Fruit fly (Drosophila melanogaster) whole organism, pupa: ENCODE data around the gene CG8861.

Source experiments
- CG10348 ChIP-seq: fragments of 200-800 bp; sonication (Bioruptor generic); IDR thresholded peaks from 2 replicates; pipeline ENCODE4 v1.3.6; 2022; ENCODE audit warnings: missing biosample characterization, missing genetic modification characterization
- CG12605 ChIP-seq: fragments of 200-800 bp; sonication (Bioruptor generic); IDR thresholded peaks from 2 replicates; pipeline ENCODE4 v1.3.6; 2022; ENCODE audit warnings: missing biosample characterization, missing genetic modification characterization
- CG13204 ChIP-seq: fragments of 200-800 bp; sonication (Bioruptor generic); optimal IDR thresholded peaks from 2 replicates; lab custom pipeline; 2018; ENCODE audit warnings: missing biosample characterization, mild to moderate bottlenecking, missing genetic modification characterization, moderate library complexity
- CG14655 ChIP-seq: fragments of 200-800 bp; sonication (Bioruptor generic); optimal IDR thresholded peaks from 3 replicates; lab custom pipeline; 2017; ENCODE audit warnings: mild to moderate bottlenecking, missing biosample characterization, missing genetic modification reagents, missing genetic modification characterization
- CG15710 ChIP-seq: fragments of 200-800 bp; sonication (Bioruptor generic); optimal IDR thresholded peaks from 2 replicates; lab custom pipeline; 2018; ENCODE audit warnings: missing biosample characterization, mild to moderate bottlenecking, missing genetic modification characterization, moderate library complexity
- CG17806 ChIP-seq: fragments of 200-800 bp; sonication (Bioruptor generic); optimal IDR thresholded peaks from 2 replicates; lab custom pipeline; 2018; ENCODE audit warnings: missing biosample characterization, mild to moderate bottlenecking, missing genetic modification characterization, moderate library complexity
- CG32121 ChIP-seq: fragments of 200-800 bp; sonication (Bioruptor generic); IDR thresholded peaks from 2 replicates; pipeline ENCODE4 v1.3.6; 2022; ENCODE audit warnings: missing biosample characterization, missing genetic modification characterization
- CG34367 ChIP-seq: fragments of 200-800 bp; sonication (Bioruptor generic); optimal IDR thresholded peaks from 2 replicates; lab custom pipeline; 2018; ENCODE audit warnings: missing biosample characterization, mild to moderate bottlenecking, missing genetic modification characterization
- CG4496 ChIP-seq: fragments of 200-800 bp; sonication (Bioruptor generic); IDR thresholded peaks from 3 replicates; pipeline ENCODE4 v1.3.6; 2022; ENCODE audit warnings: missing biosample characterization, missing genetic modification characterization
- CG8159 ChIP-seq: fragments of 200-800 bp; sonication (Bioruptor generic); optimal IDR thresholded peaks from 3 replicates; lab custom pipeline; 2018; ENCODE audit warnings: missing biosample characterization, mild to moderate bottlenecking, missing genetic modification characterization, moderate library complexity
- CG8301 ChIP-seq: fragments of 200-800 bp; sonication (Bioruptor generic); optimal IDR thresholded peaks from 2 replicates; lab custom pipeline; 2018; ENCODE audit warnings: missing biosample characterization, mild to moderate bottlenecking, missing genetic modification characterization
- CG9948 ChIP-seq: fragments of 200-800 bp; sonication (Bioruptor generic); optimal IDR thresholded peaks from 2 replicates; lab custom pipeline; 2018; ENCODE audit warnings: missing biosample characterization, mild to moderate bottlenecking, missing genetic modification characterization, moderate library complexity
- D1 ChIP-seq: fragments of 200-800 bp; sonication (Bioruptor generic); optimal IDR thresholded peaks from 2 replicates; lab custom pipeline; 2018; ENCODE audit warnings: missing biosample characterization, mild to moderate bottlenecking, missing genetic modification characterization, moderate library complexity
- EcR ChIP-seq: fragments of 200-800 bp; sonication (Bioruptor generic); optimal IDR thresholded peaks from 3 replicates; lab custom pipeline; 2019; ENCODE audit warnings: missing biosample characterization, missing genetic modification characterization, mild to moderate bottlenecking, moderate library complexity, missing genetic modification reagents
- Ets98B ChIP-seq: fragments of 200-800 bp; sonication (Bioruptor generic); IDR thresholded peaks from 2 replicates; pipeline ENCODE4 v1.3.6; 2022; ENCODE audit warnings: missing biosample characterization, missing genetic modification characterization
- Pif1A ChIP-seq: fragments of 200-800 bp; sonication (Bioruptor generic); optimal IDR thresholded peaks from 3 replicates; lab custom pipeline; 2016; ENCODE audit warnings: missing biosample characterization, missing genetic modification characterization
- Pif1B ChIP-seq: fragments of 200-800 bp; sonication (Bioruptor generic); optimal IDR thresholded peaks from 3 replicates; lab custom pipeline; 2016; ENCODE audit warnings: missing biosample characterization, missing genetic modification characterization
- Snoo ChIP-seq: fragments of 200-800 bp; sonication (Bioruptor generic); optimal IDR thresholded peaks from 3 replicates; lab custom pipeline; 2017; ENCODE audit warnings: missing biosample characterization, mild to moderate bottlenecking, missing genetic modification characterization, inconsistent platforms
- fd96Ca ChIP-seq: fragments of 200-800 bp; sonication (Bioruptor generic); IDR thresholded peaks from 3 replicates; pipeline ENCODE4 v1.3.6; 2022; ENCODE audit warnings: missing biosample characterization, missing genetic modification characterization
- gl ChIP-seq: fragments of 200-800 bp; sonication (Bioruptor generic); optimal IDR thresholded peaks from 2 replicates; lab custom pipeline; 2018; ENCODE audit warnings: missing biosample characterization, mild to moderate bottlenecking, missing genetic modification characterization
- rn ChIP-seq: fragments of 200-800 bp; sonication (Bioruptor generic); IDR thresholded peaks from 2 replicates; pipeline ENCODE4 v1.3.6; 2022; ENCODE audit warnings: missing biosample characterization, missing genetic modification characterization

CG8861 gene

DNA sequence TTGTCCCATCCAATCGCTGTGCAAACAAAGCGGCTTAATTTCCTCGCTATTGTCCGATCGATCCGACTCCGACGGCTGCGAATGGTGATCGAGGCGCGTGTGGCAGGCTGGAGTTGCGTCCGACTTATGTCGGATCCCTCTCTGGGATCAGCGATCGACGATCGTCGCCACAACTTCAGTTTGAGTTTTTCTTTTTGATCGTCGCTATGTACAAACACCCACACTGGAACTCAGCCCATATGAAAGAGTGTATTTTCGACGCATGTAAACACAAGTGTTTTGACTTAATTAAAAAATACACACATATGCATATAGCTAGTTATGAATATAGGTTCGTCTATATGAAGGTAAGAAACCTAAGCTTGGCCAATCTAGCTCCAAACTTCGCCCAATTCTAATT is 64.3 kb downstream of the CG8861 start, which contains the start of gene sage:
Gene sage (minus strand): TSS at position 101 of the 400 bp plus-strand sequence.
- TF ChIP-seq CG12605 (GFP tag; lab: Robert Waterston, UW): no peak

dm6 chr3R:9260421-9260973 is 67.8 kb downstream of the CG8861 start, which contains the start of gene ATP6AP2:
Gene ATP6AP2 (plus strand): TSS chr3R:9260638.
- TF ChIP-seq Snoo (tag; lab: Kevin White, UChicago) (peak; percentile 12), EcR (GFP tag; lab: Kevin White, UChicago) (no peak), Pif1B (GFP tag; lab: Kevin White, UChicago) (no peak), CG9948 (tag; lab: Kevin White, UChicago) (no peak), CG8301 (tag; lab: Kevin White, UChicago) (no peak), CG32121 (GFP tag; lab: Robert Waterston, UW) (no peak), CG14655 (GFP tag; lab: Kevin White, UChicago) (no peak), CG8159 (tag; lab: Kevin White, UChicago) (no peak), fd96Ca (GFP tag; lab: Robert Waterston, UW) (no peak), CG13204 (no peak), CG10348 (GFP tag; lab: Robert Waterston, UW) (no peak), CG12605 (GFP tag; lab: Robert Waterston, UW) (no peak), CG34367 (tag; lab: Kevin White, UChicago) (no peak), CG17806 (peak; percentile 37), rn (GFP tag; lab: Robert Waterston, UW) (no peak), D1 (no peak), CG4496 (GFP tag; lab: Robert Waterston, UW) (peak; percentile 49; the same call in 1 of the 3 replicates), CG15710 (tag; lab: Kevin White, UChicago) (no peak), Pif1A (GFP tag; lab: Kevin White, UChicago) (no peak), gl (tag; lab: Kevin White, UChicago) (no peak), Ets98B (GFP tag; lab: Robert Waterston, UW) (peak; percentile 60; the same call in 1 of the 2 replicates)
- TF ChIP-seq, all 21 proteins: peak for 4

- TF ChIP-seq Snoo (tag; lab: Kevin White, UChicago): no peak
- no peak for TF ChIP-seq CG9948 (tag; lab: Kevin White, UChicago)
- no peak for TF ChIP-seq CG8159 (tag; lab: Kevin White, UChicago)
- TF ChIP-seq D1: no peak
- TF ChIP-seq CG10348 (GFP tag; lab: Robert Waterston, UW): no peak
- no peak for TF ChIP-seq CG34367 (tag; lab: Kevin White, UChicago)
- TF ChIP-seq Ets98B (GFP tag; lab: Robert Waterston, UW): no peak
- TF ChIP-seq CG12605 (GFP tag; lab: Robert Waterston, UW): no peak
- no peak for TF ChIP-seq fd96Ca (GFP tag; lab: Robert Waterston, UW)
Measured at dm6 chr3R:9258252-9259225, 69.8 kb downstream of the CG8861 start, which contains the start of the genes Ibf2 and Ibf1. Gene Ibf2 (minus strand): TSS chr3R:9258501. Gene Ibf1 (plus strand): TSS chr3R:9258964.

- TF ChIP-seq CG4496 (GFP tag; lab: Robert Waterston, UW) (no peak), CG13204 (no peak), CG14655 (GFP tag; lab: Kevin White, UChicago) (no peak), Snoo (tag; lab: Kevin White, UChicago) (no peak), Pif1B (GFP tag; lab: Kevin White, UChicago) (no peak), D1 (no peak), CG32121 (GFP tag; lab: Robert Waterston, UW) (no peak), CG34367 (tag; lab: Kevin White, UChicago) (no peak), rn (GFP tag; lab: Robert Waterston, UW) (no peak), fd96Ca (GFP tag; lab: Robert Waterston, UW) (no peak), EcR (GFP tag; lab: Kevin White, UChicago) (no peak), CG17806 (no peak), Pif1A (GFP tag; lab: Kevin White, UChicago) (no peak), CG8159 (tag; lab: Kevin White, UChicago) (no peak), CG12605 (GFP tag; lab: Robert Waterston, UW) (no peak), CG8301 (tag; lab: Kevin White, UChicago) (no peak), gl (tag; lab: Kevin White, UChicago) (no peak), CG15710 (tag; lab: Kevin White, UChicago) (no peak), CG10348 (GFP tag; lab: Robert Waterston, UW) (no peak)
- TF ChIP-seq, all 21 proteins: peak for 0
Measured at dm6 chr3R:9257616-9258015, 70.7 kb downstream of the CG8861 start, which contains the start of gene CG16736. Gene CG16736 (minus strand): TSS chr3R:9257716.

dm6 chr3R:9254798-9255197 is 73.5 kb downstream of the CG8861 start, which contains the start of gene CG16734:
Gene CG16734 (plus strand): TSS chr3R:9255052.
- TF ChIP-seq Snoo (tag; lab: Kevin White, UChicago) (no peak), CG32121 (GFP tag; lab: Robert Waterston, UW) (no peak), CG12605 (GFP tag; lab: Robert Waterston, UW) (no peak), CG13204 (no peak), CG8301 (tag; lab: Kevin White, UChicago) (no peak), CG15710 (tag; lab: Kevin White, UChicago) (no peak), CG17806 (no peak), CG10348 (GFP tag; lab: Robert Waterston, UW) (no peak), Ets98B (GFP tag; lab: Robert Waterston, UW) (no peak), CG9948 (tag; lab: Kevin White, UChicago) (no peak), EcR (GFP tag; lab: Kevin White, UChicago) (no peak), CG14655 (GFP tag; lab: Kevin White, UChicago) (no peak), rn (GFP tag; lab: Robert Waterston, UW) (no peak), Pif1A (GFP tag; lab: Kevin White, UChicago) (no peak)
